Worm (Caenorhabditis elegans) whole organism, L2 larva: Measurements from ENCODE around the gene vha-4.

Experiments used
- C34F6.9 ChIP-seq: fragments of 150-350 bp; optimal IDR thresholded peaks from 2 replicates; lab custom pipeline; 2014; ENCODE audit warnings: missing biosample characterization, missing genetic modification characterization
- aly-2 ChIP-seq: fragments of 150-350 bp; optimal IDR thresholded peaks from 2 replicates; lab custom pipeline; 2014; ENCODE audit warnings: missing biosample characterization, missing genetic modification characterization
- ama-1 ChIP-seq: fragments of 150-350 bp; optimal IDR thresholded peaks from 2 replicates; lab custom pipeline; 2018; ENCODE audit warnings: inconsistent platforms
- ceh-16 ChIP-seq: fragments of 150-350 bp; optimal IDR thresholded peaks from 2 replicates; lab custom pipeline; 2014; ENCODE audit warnings: missing biosample characterization, missing genetic modification characterization
- crh-2 ChIP-seq: sonication (generic microtip); optimal IDR thresholded peaks from 2 replicates; lab custom pipeline; 2017; ENCODE audit warnings: missing biosample characterization, missing genetic modification characterization
- dmd-4 ChIP-seq: sonication (generic microtip); optimal IDR thresholded peaks from 2 replicates; lab custom pipeline; 2017; ENCODE audit warnings: missing biosample characterization, missing genetic modification characterization
- elt-1 ChIP-seq: fragments of 150-350 bp; optimal IDR thresholded peaks from 2 replicates; lab custom pipeline; 2014; ENCODE audit warnings: missing biosample characterization, missing genetic modification characterization
- elt-3 ChIP-seq: sonication (generic microtip); optimal IDR thresholded peaks from 2 replicates; lab custom pipeline; 2017; ENCODE audit warnings: missing biosample characterization, missing genetic modification characterization
- fos-1 ChIP-seq: fragments of 150-350 bp; optimal IDR thresholded peaks from 2 replicates; lab custom pipeline; 2014; ENCODE audit warnings: missing biosample characterization, missing genetic modification characterization
- gmeb-1 ChIP-seq: fragments of 150-350 bp; optimal IDR thresholded peaks from 2 replicates; lab custom pipeline; 2014; ENCODE audit warnings: missing biosample characterization, missing genetic modification characterization
- lin-11 ChIP-seq: fragments of 150-350 bp; sonication (generic microtip); optimal IDR thresholded peaks from 2 replicates; lab custom pipeline; 2014; ENCODE audit warnings: missing biosample characterization, missing genetic modification characterization, inconsistent platforms, mixed read lengths
- lin-13 ChIP-seq: fragments of 150-350 bp; optimal IDR thresholded peaks from 2 replicates; lab custom pipeline; 2014; ENCODE audit warnings: missing biosample characterization, missing genetic modification reagents, missing genetic modification characterization
- lin-39 ChIP-seq: fragments of 150-350 bp; optimal IDR thresholded peaks from 2 replicates; lab custom pipeline; 2014; ENCODE audit warnings: missing biosample characterization, missing genetic modification reagents, missing genetic modification characterization
- lsy-2 ChIP-seq, 2 experiments: fragments of 150-350 bp in 1 of 2; sonication (generic microtip) in 1 of 2; optimal IDR thresholded peaks; 2 replicates each; lab custom pipeline; 2014 to 2017; ENCODE audit warnings: missing biosample characterization in 2 of 2, missing genetic modification characterization in 2 of 2
- mab-5 ChIP-seq: fragments of 150-350 bp; optimal IDR thresholded peaks from 2 replicates; lab custom pipeline; 2014; ENCODE audit warnings: missing biosample characterization, missing genetic modification characterization
- mbf-1 ChIP-seq: sonication (generic microtip); optimal IDR thresholded peaks from 2 replicates; lab custom pipeline; 2017; ENCODE audit warnings: missing biosample characterization, missing genetic modification characterization
- mdl-1 ChIP-seq, 2 experiments: fragments of 150-350 bp in 1 of 2; sonication (generic microtip) in 1 of 2; optimal IDR thresholded peaks; 2 replicates each; lab custom pipeline; 2017; ENCODE audit warnings: missing biosample characterization in 2 of 2, missing genetic modification characterization in 2 of 2
- nhr-12 ChIP-seq: fragments of 150-350 bp; optimal IDR thresholded peaks from 2 replicates; lab custom pipeline; 2014; ENCODE audit warnings: missing biosample characterization, missing genetic modification characterization
- nhr-129 ChIP-seq: fragments of 150-350 bp; optimal IDR thresholded peaks from 2 replicates; lab custom pipeline; 2014; ENCODE audit warnings: missing biosample characterization, missing genetic modification characterization
- nhr-21 ChIP-seq: fragments of 150-350 bp; optimal IDR thresholded peaks from 2 replicates; lab custom pipeline; 2014; ENCODE audit warnings: missing biosample characterization, missing genetic modification characterization
- nhr-6 ChIP-seq: fragments of 150-350 bp; optimal IDR thresholded peaks from 2 replicates; lab custom pipeline; 2014; ENCODE audit warnings: missing biosample characterization, missing genetic modification characterization
- peb-1 ChIP-seq: fragments of 150-350 bp; optimal IDR thresholded peaks from 2 replicates; lab custom pipeline; 2014; ENCODE audit warnings: missing biosample characterization, missing genetic modification characterization
- sem-4 ChIP-seq: fragments of 150-350 bp; optimal IDR thresholded peaks from 2 replicates; lab custom pipeline; 2014; ENCODE audit warnings: missing biosample characterization, missing genetic modification reagents, missing genetic modification characterization
- skn-1 ChIP-seq: sonication (generic microtip); optimal IDR thresholded peaks from 2 replicates; lab custom pipeline; 2017; ENCODE audit warnings: missing biosample characterization, missing genetic modification characterization
- sma-3 ChIP-seq: sonication (generic microtip); optimal IDR thresholded peaks from 2 replicates; lab custom pipeline; 2016; ENCODE audit warnings: missing genetic modification reagents, missing genetic modification characterization, missing compliant biosample characterization
- sma-9 ChIP-seq, 2 experiments: fragments of 150-350 bp in 1 of 2; sonication (generic microtip) in 1 of 2; optimal IDR thresholded peaks; 2 replicates each; lab custom pipeline; 2014 to 2016; ENCODE audit warnings: missing genetic modification characterization in 2 of 2, mild to moderate bottlenecking in 1 of 2, missing biosample characterization in 1 of 2, missing compliant biosample characterization in 1 of 2, missing genetic modification reagents in 1 of 2, moderate library complexity in 1 of 2
- snpc-4 ChIP-seq: fragments of 150-350 bp; optimal IDR thresholded peaks from 2 replicates; lab custom pipeline; 2014; ENCODE audit warnings: missing biosample characterization, missing genetic modification characterization
- unc-62 ChIP-seq: fragments of 150-350 bp; optimal IDR thresholded peaks from 2 replicates; lab custom pipeline; 2014; ENCODE audit warnings: missing biosample characterization, missing genetic modification reagents, missing genetic modification characterization
- ztf-1 ChIP-seq: fragments of 200-800 bp; sonication (Bioruptor generic); conservative IDR thresholded peaks from 2 replicates; pipeline ENCODE4 v1.3.6; 2022; ENCODE audit warnings: missing genetic modification characterization, missing compliant biosample characterization
- ztf-11 ChIP-seq: sonication (generic microtip); optimal IDR thresholded peaks from 2 replicates; lab custom pipeline; 2017; ENCODE audit warnings: missing biosample characterization, missing genetic modification characterization

Gene vha-4

ce11 chrII:7911015-7911414 lies 31.9 kb upstream of the vha-4 start, which contains the start of gene ZK675.4:
Gene ZK675.4, plus strand, starts transcription at chrII:7911315.
- TF ChIP-seq lin-13 (GFP tag; lab: Kevin White, UChicago) (no peak), gmeb-1 (tag; lab: Kevin White, UChicago) (no peak), mab-5 (tag; lab: Kevin White, UChicago) (no peak), dmd-4 (tag; lab: Kevin White, UChicago) (no peak), nhr-129 (no peak)

ce11 chrII:7907539-7907997 lies 28.5 kb upstream of the vha-4 start, which contains the start of gene best-23:
Gene best-23, minus strand, starts transcription at chrII:7907589.
- TF ChIP-seq crh-2 (no peak), lsy-2 (tag; optimal IDR thresholded peaks at IDR 0.05; lab: Kevin White, UChicago) (peak in 1 of 2 experiments; percentile 28), C34F6.9 (peak; percentile 28), sma-9 (GFP tag; optimal IDR thresholded peaks at IDR 0.05; lab: Kevin White, UChicago) (peak; percentile 29), sma-9 (tag; optimal IDR thresholded peaks at IDR 0.05; lab: Kevin White, UChicago) (no peak), sem-4 (tag; lab: Kevin White, UChicago) (peak; percentile 3), unc-62 (GFP tag; lab: Kevin White, UChicago) (no peak)

DNA sequence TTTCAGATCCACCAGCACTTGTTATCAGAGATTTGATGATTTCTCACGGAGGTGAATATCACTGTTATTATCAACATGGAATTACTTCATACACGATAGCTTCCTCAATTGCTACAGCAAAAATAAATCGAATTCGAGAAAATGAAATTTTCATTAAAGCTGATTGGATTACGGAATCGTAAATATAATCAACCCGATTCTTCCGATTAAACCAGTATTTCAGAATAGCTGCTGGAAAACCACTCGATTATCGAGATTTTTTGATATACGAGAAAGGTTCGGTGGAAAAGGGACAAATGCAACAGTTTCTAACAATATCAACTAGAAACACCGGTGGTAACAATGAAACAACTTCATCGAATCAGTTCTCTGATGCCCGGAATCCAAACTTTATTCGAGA lies 22.9 kb upstream of the vha-4 start:
- TF ChIP-seq mdl-1 (tag; optimal IDR thresholded peaks at IDR 0.05; lab: Kevin White, UChicago) (no peak), peb-1 (tag; lab: Kevin White, UChicago) (no peak), lin-39 (tag; lab: Kevin White, UChicago) (no peak), unc-62 (GFP tag; lab: Kevin White, UChicago) (no peak), sma-3 (GFP tag; lab: Kevin White, UChicago) (no peak), mab-5 (tag; lab: Kevin White, UChicago) (no peak), C34F6.9 (no peak)

- TF ChIP-seq mbf-1 (tag; lab: Kevin White, UChicago) (no peak), unc-62 (GFP tag; lab: Kevin White, UChicago) (no peak), peb-1 (tag; lab: Kevin White, UChicago) (no peak)
Observed at ce11 chrII:7900762-7901161, 21.6 kb upstream of the vha-4 start.

DNA sequence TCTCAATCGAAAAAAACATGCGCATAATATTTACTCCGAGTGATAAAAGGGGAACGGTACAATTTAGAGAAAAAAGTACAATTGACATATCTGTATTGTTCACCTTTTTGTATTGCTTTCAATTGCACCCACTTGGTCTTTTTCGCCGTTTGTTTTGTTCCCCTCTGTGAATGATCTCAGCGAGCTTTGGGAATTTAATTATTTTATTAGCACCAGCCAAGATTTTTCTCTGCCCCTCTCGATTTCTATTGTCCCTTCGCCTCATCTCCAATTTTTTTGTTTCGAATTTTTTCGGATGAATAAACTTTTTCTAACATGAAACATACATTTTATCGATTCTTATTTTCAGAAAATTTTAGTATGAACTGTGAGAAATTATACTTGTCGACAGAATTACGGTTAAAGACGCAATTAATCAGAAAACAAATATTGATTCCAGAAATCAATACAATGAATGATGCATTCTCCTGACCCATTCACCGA lies 21.1 kb upstream of the vha-4 start, which contains the start of gene rev-1:
rev-1 (plus strand) TSS at position 433 of the 483 bp plus-strand sequence.
- no peak for TF ChIP-seq aly-2 (tag; lab: Kevin White, UChicago)
- no peak for TF ChIP-seq elt-1
- no peak for TF ChIP-seq lin-13 (GFP tag; lab: Kevin White, UChicago)
- no peak for TF ChIP-seq ztf-11 (tag; lab: Kevin White, UChicago)
- TF ChIP-seq lin-11 (tag; lab: Kevin White, UChicago), result no peak
- TF ChIP-seq nhr-129, result no peak
- TF ChIP-seq nhr-21 (tag; lab: Kevin White, UChicago), result no peak
- no peak for TF ChIP-seq mab-5 (tag; lab: Kevin White, UChicago)
- TF ChIP-seq snpc-4, result no peak
- TF ChIP-seq skn-1, result no peak
- TF ChIP-seq nhr-6, result no peak
- no peak for TF ChIP-seq mbf-1 (tag; lab: Kevin White, UChicago)

ce11 chrII:7895190-7895589 lies 16.1 kb upstream of the vha-4 start:
- TF ChIP-seq C34F6.9, result peak; percentile 28
- no peak for TF ChIP-seq unc-62 (GFP tag; lab: Kevin White, UChicago)
- TF ChIP-seq nhr-129, result peak; percentile 49
- no peak for TF ChIP-seq fos-1 (tag; lab: Kevin White, UChicago)
- TF ChIP-seq nhr-12 (tag; lab: Kevin White, UChicago), result no peak
- no peak for TF ChIP-seq nhr-21 (tag; lab: Kevin White, UChicago)
- no peak for TF ChIP-seq ztf-11 (tag; lab: Kevin White, UChicago)
- TF ChIP-seq ztf-1 (GFP tag; lab: Robert Waterston, UW), result no peak
- TF ChIP-seq elt-3 (tag; lab: Kevin White, UChicago), result no peak
- no peak for TF ChIP-seq ama-1 (lab: Kevin White, UChicago)
- TF ChIP-seq skn-1, result no peak
- TF ChIP-seq nhr-6, result no peak
- TF ChIP-seq lsy-2 (tag; optimal IDR thresholded peaks at IDR 0.05; lab: Kevin White, UChicago), result peak in 1 of 2 experiments; percentile 24
- no peak for TF ChIP-seq ceh-16 (tag; lab: Kevin White, UChicago)
